Fruit fly (Drosophila melanogaster): ENCODE measurements around the gene siz.

The siz gene

dm6 chr3L:21023364-21023763 lies 11.0 kb upstream of the siz start:
- TF ChIP-seq noc (tag; optimal IDR thresholded peaks at IDR 0.05) = no peak

DNA sequence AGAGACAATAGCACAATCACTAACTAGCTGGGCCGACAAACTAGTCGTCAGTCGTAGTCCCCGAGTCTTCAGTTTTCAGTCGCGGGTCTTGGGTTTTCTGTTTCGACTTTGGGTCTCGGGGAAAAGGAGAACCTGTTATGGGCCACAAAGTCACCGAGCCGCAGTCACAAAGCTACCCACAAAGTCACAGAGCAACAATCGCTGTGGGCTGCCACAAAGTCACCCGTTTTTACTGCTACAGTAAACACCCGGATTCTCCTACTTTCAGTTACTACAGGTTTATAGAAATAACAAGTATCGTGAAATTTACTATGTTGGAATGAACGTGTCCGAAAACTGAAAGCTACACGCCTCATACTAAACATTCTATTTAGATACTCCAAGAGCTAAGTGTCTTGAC lies 10.5 kb upstream of the siz start:
- TF ChIP-seq noc (tag; optimal IDR thresholded peaks at IDR 0.05) = no peak

DNA sequence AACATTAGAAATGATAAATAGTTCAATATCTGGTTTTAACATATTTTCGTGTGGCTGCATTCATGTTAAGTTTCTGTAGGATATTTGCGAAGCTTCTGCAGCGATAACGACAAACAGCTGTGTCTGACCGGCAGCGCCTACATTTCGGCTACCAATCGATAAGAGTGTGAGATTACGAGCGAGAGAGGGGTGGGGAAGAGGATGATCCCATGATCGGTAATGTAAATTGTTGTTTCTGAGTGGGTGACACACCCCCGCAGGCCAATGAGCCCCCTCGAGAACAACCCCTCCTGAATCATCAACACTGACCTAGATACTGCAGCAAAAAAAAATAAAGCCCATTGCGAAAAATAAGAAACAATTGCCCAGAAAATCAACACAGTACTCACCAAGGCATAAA lies 9.8 kb upstream of the siz start:
- no peak for TF ChIP-seq noc (tag; optimal IDR thresholded peaks at IDR 0.05)

dm6 chr3L:21024965-21025833 lies 9.1 kb upstream of the siz start:
- peak; percentile 34 for TF ChIP-seq noc (tag; optimal IDR thresholded peaks at IDR 0.05)

DNA sequence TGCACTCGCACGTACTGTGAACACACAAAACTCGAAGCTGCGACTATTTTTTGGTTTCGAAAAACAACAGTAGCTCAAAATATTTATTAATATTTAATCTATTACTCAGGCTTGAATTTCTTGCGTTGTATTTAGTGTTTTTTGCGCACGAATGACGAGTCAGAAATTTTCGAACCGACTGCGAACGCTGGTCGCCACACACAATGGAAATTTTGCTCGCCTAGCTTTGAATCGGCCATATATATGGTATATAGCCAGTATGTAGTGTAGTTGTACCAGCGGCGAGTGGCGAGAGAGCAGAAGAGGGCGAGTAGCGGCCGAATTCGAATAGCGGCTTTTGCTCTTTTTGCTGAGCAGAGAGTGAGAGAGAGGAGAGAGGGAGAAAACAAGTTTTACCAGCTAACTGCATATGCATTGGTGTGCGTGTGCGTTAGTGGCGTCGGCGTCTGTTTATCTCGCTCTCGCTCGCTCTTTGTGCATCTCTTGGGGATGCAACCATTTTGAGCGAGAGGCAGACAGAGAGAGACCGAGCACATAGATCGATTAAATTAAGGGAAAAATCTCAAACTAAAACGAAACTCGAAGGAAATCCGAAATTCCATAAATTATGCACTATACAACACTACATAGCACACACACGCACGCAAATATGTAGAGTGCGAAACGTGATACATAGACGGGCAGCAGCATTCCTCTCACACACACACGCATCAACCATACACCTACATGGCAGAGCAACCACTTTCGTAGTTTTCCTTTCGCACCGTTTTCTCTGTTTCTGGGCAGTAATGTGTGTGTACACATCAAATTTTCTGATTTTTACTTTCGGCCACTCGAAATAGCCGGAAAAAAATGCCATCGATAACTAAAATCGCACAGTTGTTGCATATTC lies 8.1 kb upstream of the siz start:
- TF ChIP-seq noc (tag; optimal IDR thresholded peaks at IDR 0.05) = no peak

- no peak for TF ChIP-seq noc (tag; optimal IDR thresholded peaks at IDR 0.05)
These were observed 7.3 kb upstream of the siz start, which contains the start of gene skd for dm6 chr3L:21026917-21027517. Gene skd (minus strand): TSS chr3L:21027434.

- peak; percentile 30 for TF ChIP-seq noc (tag; optimal IDR thresholded peaks at IDR 0.05)
These were observed 6.6 kb upstream of the siz start, which contains the start of gene Pdss2 for dm6 chr3L:21027657-21028255. Gene Pdss2 (plus strand): TSS chr3L:21027915.

- peak; percentile 94 for TF ChIP-seq noc (tag; optimal IDR thresholded peaks at IDR 0.05)
These were observed 3.0 kb upstream of the siz start, which contains the start of the genes CG10584 and Polr3E for dm6 chr3L:21031093-21031930. Gene CG10584 (minus strand): TSS chr3L:21031360. Gene Polr3E (plus strand): TSS chr3L:21031825.

- no peak for TF ChIP-seq noc (tag; optimal IDR thresholded peaks at IDR 0.05)
These were observed 343 bp upstream of the siz start, which contains the start of gene CG10581 for dm6 chr3L:21034103-21034280. Gene CG10581 (minus strand): TSS chr3L:21034203.

dm6 chr3L:21035231-21035630 lies 896 bp downstream of the siz start:
- TF ChIP-seq noc (tag; optimal IDR thresholded peaks at IDR 0.05) = no peak

DNA sequence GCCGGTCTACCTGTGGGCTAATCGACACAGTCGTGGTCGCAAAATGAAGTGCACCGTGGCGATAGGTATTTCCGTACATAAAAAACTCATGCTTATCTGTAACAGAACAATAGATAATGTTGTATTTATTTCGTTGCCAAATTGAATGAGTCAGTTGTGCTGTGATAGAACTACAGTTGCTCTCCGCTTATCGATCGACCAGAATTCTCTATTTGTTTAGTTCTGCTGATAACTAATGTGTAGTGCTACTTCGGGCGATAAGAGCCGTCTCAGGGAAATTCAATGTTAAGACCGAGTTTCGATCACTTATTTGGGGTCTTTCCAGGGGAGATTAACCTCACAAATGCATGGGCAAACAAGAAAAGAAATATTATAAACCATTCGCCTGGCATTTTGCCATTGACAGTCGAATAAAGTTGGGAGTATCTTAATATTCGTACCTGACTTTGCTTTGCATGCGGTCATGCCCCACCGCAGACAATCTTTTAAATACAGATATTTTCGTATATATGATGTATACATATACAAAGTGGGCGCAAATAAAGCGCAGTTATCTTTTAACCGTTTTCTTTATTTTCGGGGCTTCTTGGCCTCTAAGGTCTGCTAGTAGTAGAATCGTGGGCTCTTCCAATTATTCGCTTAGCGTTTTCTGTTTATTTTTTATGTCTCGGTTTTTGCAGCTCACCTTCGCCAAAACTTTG lies 2.1 kb downstream of the siz start:
- peak; percentile 54 for TF ChIP-seq noc (tag; optimal IDR thresholded peaks at IDR 0.05)

- TF ChIP-seq noc (tag; optimal IDR thresholded peaks at IDR 0.05) = peak; percentile 84
These were observed 3.1 kb downstream of the siz start for dm6 chr3L:21037404-21037803.

DNA sequence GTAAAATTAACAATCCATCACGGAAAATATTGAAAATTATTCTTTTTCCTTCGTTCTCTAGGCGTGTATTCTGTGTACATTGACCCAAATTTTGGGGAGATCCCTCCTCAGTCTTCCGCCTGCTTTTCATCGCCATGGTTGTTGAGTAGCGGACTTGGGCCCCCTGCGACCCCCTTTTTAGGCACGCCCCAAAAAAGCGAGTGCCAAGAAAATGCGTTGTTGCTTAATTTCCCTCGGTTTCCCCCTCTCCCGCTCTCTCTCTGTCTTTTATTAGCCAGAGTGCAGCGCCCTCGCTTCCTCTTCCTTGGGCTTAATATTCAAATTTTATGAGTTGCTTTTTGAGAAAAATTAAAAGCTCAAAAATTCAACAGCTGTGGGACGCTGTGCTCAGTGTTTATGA lies 6.5 kb downstream of the siz start:
- no peak for TF ChIP-seq noc (tag; optimal IDR thresholded peaks at IDR 0.05)

Data from whole organism, larva.